Worm (Caenorhabditis elegans) whole organism, L4/young adult: ENCODE results near the gene nspc-15.

Experiments used
- W03F9.2 ChIP-seq: fragments of 150-350 bp; optimal IDR thresholded peaks from 2 replicates; lab custom pipeline; 2014; ENCODE audit warnings: missing biosample characterization, missing genetic modification characterization
- dao-5 ChIP-seq: sonication (generic microtip); optimal IDR thresholded peaks from 2 replicates; lab custom pipeline; 2016; ENCODE audit warnings: missing genotype, missing genetic modification characterization, moderate library complexity, missing compliant biosample characterization
- him-1 ChIP-seq: sonication (generic microtip); optimal IDR thresholded peaks from 2 replicates; lab custom pipeline; 2016; ENCODE audit warnings: missing genotype, missing genetic modification reagents, missing genetic modification characterization, missing compliant biosample characterization

- TF ChIP-seq dao-5 (tag; lab: Kevin White, UChicago): no peak
- no peak for TF ChIP-seq W03F9.2 (tag; lab: Kevin White, UChicago)
- TF ChIP-seq him-1 (tag; lab: Kevin White, UChicago): no peak
These were observed 1.6 kb upstream of the nspc-15 start, which contains the start of gene nspc-14 for ce11 chrX:12358957-12359356.
